Fruit fly (Drosophila melanogaster): ENCODE results near the gene ymp.

- TF ChIP-seq psq (optimal IDR thresholded peaks at IDR 0.05) (no peak), h (optimal IDR thresholded peaks at IDR 0.05) (no peak), insv (optimal IDR thresholded peaks at IDR 0.05) (no peak), Myc (optimal IDR thresholded peaks at IDR 0.05) (no peak), ttk (optimal IDR thresholded peaks at IDR 0.05) (no peak), Sin3A (optimal IDR thresholded peaks at IDR 0.05) (no peak)
Measured at dm6 chr3R:25637294-25638174, 28.6 kb upstream of the ymp start, which contains the start of gene jigr1.

Measured in Kc167 (cell line).